Worm (Caenorhabditis elegans): ENCODE measurements around the gene col-98.

- TF ChIP-seq ama-1 (optimal IDR thresholded peaks at IDR 0.05) (no peak), nhr-76 (tag; optimal IDR thresholded peaks at IDR 0.05) (no peak), fos-1 (tag; optimal IDR thresholded peaks at IDR 0.05) (no peak)
Measured at ce11 chrIII:12990997-12991396, 27.8 kb upstream of the col-98 start, which contains the start of gene ZK1010.12.

Measured in whole organism, L4 larva.